Fruit fly (Drosophila melanogaster): ENCODE results near the gene ND-42.

DNA sequence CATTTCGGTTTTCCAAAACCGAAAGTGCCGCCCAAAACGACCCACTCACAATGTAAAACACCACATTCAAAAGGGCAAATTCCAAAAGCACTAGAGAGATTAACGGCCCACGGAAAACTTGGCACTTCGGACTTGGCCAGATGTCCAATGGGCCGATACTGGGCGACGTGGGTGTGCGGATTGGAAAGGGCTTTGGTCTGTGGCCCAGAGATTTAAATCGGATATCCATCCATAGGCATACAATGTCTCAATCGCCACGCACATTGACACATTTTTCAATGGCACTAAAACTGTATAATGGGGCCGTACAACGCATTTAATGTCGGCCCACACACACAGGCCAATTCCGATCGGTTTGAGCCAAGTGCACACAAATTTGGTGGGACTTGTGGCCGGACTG, 12.9 kb downstream of the ND-42 start:
- TF ChIP-seq Sin3A (optimal IDR thresholded peaks at IDR 0.05) (no peak), h (optimal IDR thresholded peaks at IDR 0.05) (no peak), psq (optimal IDR thresholded peaks at IDR 0.05) (no peak), ttk (optimal IDR thresholded peaks at IDR 0.05) (no peak), Myc (optimal IDR thresholded peaks at IDR 0.05) (no peak)
